Fruit fly (Drosophila melanogaster) whole organism: ENCODE results near the gene CG32374.

Experiments
- CG8478 ChIP-seq: fragments of >200 bp; optimal IDR thresholded peaks from 2 replicates; lab custom pipeline; 2018; ENCODE audit warnings: inconsistent platforms
- Dll ChIP-seq: fragments of >200 bp; optimal IDR thresholded peaks from 2 replicates; lab custom pipeline; 2017
- pan ChIP-seq: fragments of >200 bp; optimal IDR thresholded peaks from 2 replicates; lab custom pipeline; 2017
- usp ChIP-seq: fragments of >200 bp; optimal IDR thresholded peaks from 2 replicates; lab custom pipeline; 2017; ENCODE audit warnings: missing biosample characterization, missing genetic modification characterization, mixed read lengths

dm6 chr3L:7560580-7560979 is 19.6 kb upstream of the CG32374 start:
- no peak for TF ChIP-seq usp (GFP tag; lab: Kevin White, UChicago)
- no peak for TF ChIP-seq Dll
- TF ChIP-seq CG8478, result no peak
- TF ChIP-seq pan (lab: Kevin White, UChicago), result no peak
